Fruit fly (Drosophila melanogaster): ENCODE measurements around the gene CG9962.

DNA sequence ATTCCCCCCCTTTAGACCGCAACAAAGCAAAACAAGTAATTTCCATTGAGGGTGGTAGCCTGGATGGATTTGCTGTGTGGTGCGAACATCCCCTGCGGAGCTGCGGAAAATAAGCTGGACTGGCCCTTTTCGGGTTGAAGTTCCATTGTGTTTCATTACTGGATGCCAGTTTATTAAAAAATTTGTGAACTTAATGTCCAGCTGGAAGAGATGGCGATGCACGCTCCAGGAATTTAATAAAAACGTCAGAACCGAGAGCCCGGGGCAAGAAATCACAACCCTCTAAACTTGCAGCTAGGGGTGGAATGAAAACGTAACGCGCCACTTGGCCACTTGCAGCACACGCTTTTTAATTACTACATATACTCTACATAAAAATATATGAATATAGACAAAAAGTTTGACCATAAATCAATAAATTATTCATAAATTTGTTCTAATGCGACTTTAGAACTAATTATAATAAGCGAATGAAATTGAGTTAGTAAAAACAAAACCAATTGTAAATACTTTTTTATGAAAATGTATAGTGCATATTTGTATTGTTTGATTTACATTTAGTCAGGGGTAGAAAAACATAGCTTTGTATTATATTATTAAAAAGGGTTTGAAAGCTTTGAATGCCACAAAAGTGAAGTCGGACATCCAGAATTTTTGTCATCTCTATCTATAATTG, 11.1 kb downstream of the CG9962 start:
- TF ChIP-seq CG8478 (optimal IDR thresholded peaks at IDR 0.05) (no peak), CTCF (optimal IDR thresholded peaks at IDR 0.05) (no peak)

All from S2 (cell line).